Fruit fly (Drosophila melanogaster) whole organism, prepupa: ENCODE measurements around the gene Fuca.
A peak's percentile ranks its signal among the peaks of the same experiment; 100 is the strongest.

Experiments
- Blimp-1 ChIP-seq: fragments of 200-800 bp; sonication (Bioruptor generic); optimal IDR thresholded peaks from 3 replicates; lab custom pipeline; 2017; ENCODE audit warnings: missing biosample characterization, missing genetic modification characterization, mild to moderate bottlenecking, moderate library complexity, missing genetic modification reagents
- CG11762 ChIP-seq: fragments of 200-800 bp; sonication (Bioruptor generic); optimal IDR thresholded peaks from 3 replicates; lab custom pipeline; 2016; ENCODE audit warnings: missing biosample characterization, missing genetic modification characterization; ENCODE audit not compliant: insufficient read depth
- CG15336 ChIP-seq: fragments of 200-800 bp; sonication (Bioruptor generic); IDR thresholded peaks from 2 replicates; pipeline ENCODE4 v1.3.6; 2022; ENCODE audit warnings: missing biosample characterization, missing genetic modification characterization
- CG1621 ChIP-seq: fragments of 200-800 bp; sonication (Bioruptor generic); optimal IDR thresholded peaks from 3 replicates; lab custom pipeline; 2018; ENCODE audit warnings: missing biosample characterization, mild to moderate bottlenecking, missing genetic modification characterization
- CG16779 ChIP-seq: fragments of 200-800 bp; sonication (Bioruptor generic); optimal IDR thresholded peaks from 3 replicates; lab custom pipeline; 2017; ENCODE audit warnings: missing biosample characterization, mild to moderate bottlenecking, missing genetic modification characterization
- CG31627 ChIP-seq: fragments of 200-800 bp; sonication (Bioruptor generic); optimal IDR thresholded peaks from 3 replicates; lab custom pipeline; 2016; ENCODE audit warnings: missing biosample characterization, missing genetic modification characterization
- CG32006 ChIP-seq: fragments of 200-800 bp; sonication (Bioruptor generic); optimal IDR thresholded peaks from 3 replicates; lab custom pipeline; 2017; ENCODE audit warnings: missing biosample characterization, mild to moderate bottlenecking, missing genetic modification characterization
- CG34406 ChIP-seq: fragments of 200-800 bp; sonication (Bioruptor generic); optimal IDR thresholded peaks from 3 replicates; lab custom pipeline; 2016; ENCODE audit warnings: missing biosample characterization, missing genetic modification characterization
- CG4318 ChIP-seq: fragments of 200-800 bp; sonication (Bioruptor generic); optimal IDR thresholded peaks from 3 replicates; lab custom pipeline; 2017; ENCODE audit warnings: missing biosample characterization, mild to moderate bottlenecking, missing genetic modification characterization
- CG6276 ChIP-seq: fragments of 200-800 bp; sonication (Bioruptor generic); optimal IDR thresholded peaks from 2 replicates; lab custom pipeline; 2017; ENCODE audit warnings: missing biosample characterization, mild to moderate bottlenecking, missing genetic modification characterization
- CG6792 ChIP-seq: fragments of 200-800 bp; sonication (Bioruptor generic); optimal IDR thresholded peaks from 3 replicates; lab custom pipeline; 2016; ENCODE audit warnings: missing biosample characterization, missing genetic modification characterization
- CG6808 ChIP-seq: fragments of 200-800 bp; sonication (Bioruptor generic); optimal IDR thresholded peaks from 3 replicates; lab custom pipeline; 2017; ENCODE audit warnings: missing biosample characterization, missing genetic modification characterization, mild to moderate bottlenecking, moderate library complexity, missing genetic modification reagents
- CG6854 ChIP-seq: fragments of 200-800 bp; sonication (Bioruptor generic); optimal IDR thresholded peaks from 2 replicates; lab custom pipeline; 2017; ENCODE audit warnings: missing biosample characterization, mild to moderate bottlenecking, missing genetic modification characterization
- CG7368 ChIP-seq: fragments of 200-800 bp; sonication (Bioruptor generic); optimal IDR thresholded peaks from 3 replicates; lab custom pipeline; 2016; ENCODE audit warnings: missing biosample characterization, missing genetic modification characterization
- CG8119 ChIP-seq: fragments of 200-800 bp; sonication (Bioruptor generic); IDR thresholded peaks from 3 replicates; pipeline ENCODE4 v1.3.6; 2022; ENCODE audit warnings: missing biosample characterization, missing genetic modification characterization
- CG8632 ChIP-seq: fragments of 200-800 bp; sonication (Bioruptor generic); optimal IDR thresholded peaks from 3 replicates; lab custom pipeline; 2016; ENCODE audit warnings: missing biosample characterization, missing genetic modification characterization
- CG9139 ChIP-seq: fragments of 200-800 bp; sonication (Bioruptor generic); optimal IDR thresholded peaks from 3 replicates; lab custom pipeline; 2017; ENCODE audit warnings: missing biosample characterization, mild to moderate bottlenecking, missing genetic modification characterization
- Eip75B ChIP-seq: fragments of 200-800 bp; sonication (Bioruptor generic); optimal IDR thresholded peaks from 3 replicates; lab custom pipeline; 2016; ENCODE audit warnings: missing biosample characterization, missing genetic modification characterization
- Eip78C ChIP-seq: fragments of 200-800 bp; sonication (Bioruptor generic); peaks from one replicate; lab custom pipeline; 2016; ENCODE audit warnings: missing biosample characterization, missing genetic modification characterization
- Eip93F ChIP-seq: fragments of 200-800 bp; sonication (Bioruptor generic); optimal IDR thresholded peaks from 2 replicates; lab custom pipeline; 2016; ENCODE audit warnings: missing biosample characterization, mild to moderate bottlenecking, missing genetic modification characterization
- Ets96B ChIP-seq: fragments of 200-800 bp; optimal IDR thresholded peaks from 2 replicates; lab custom pipeline; 2019; ENCODE audit warnings: missing biosample characterization, mild to moderate bottlenecking, missing genetic modification characterization, moderate library complexity
- Hr38 ChIP-seq: sonication (Bioruptor generic); optimal IDR thresholded peaks from 2 replicates; lab custom pipeline; 2016; ENCODE audit warnings: missing biosample characterization, missing genetic modification characterization
- Hr4 ChIP-seq: fragments of 200-800 bp; sonication (Bioruptor generic); optimal IDR thresholded peaks from 3 replicates; lab custom pipeline; 2016; ENCODE audit warnings: missing biosample characterization, missing genetic modification characterization
- Lpt ChIP-seq: fragments of 200-800 bp; sonication (Bioruptor generic); optimal IDR thresholded peaks from 3 replicates; lab custom pipeline; 2016; ENCODE audit warnings: missing biosample characterization, missing genetic modification characterization
- Met ChIP-seq: fragments of 200-800 bp; sonication (Bioruptor generic); optimal IDR thresholded peaks from 3 replicates; lab custom pipeline; 2016; ENCODE audit warnings: missing biosample characterization, missing genetic modification characterization
- OdsH ChIP-seq: fragments of 200-800 bp; sonication (Bioruptor generic); optimal IDR thresholded peaks from 3 replicates; lab custom pipeline; 2016; ENCODE audit warnings: missing biosample characterization, missing genetic modification characterization
- Smox ChIP-seq: fragments of 200-800 bp; sonication (Bioruptor generic); optimal IDR thresholded peaks from 3 replicates; lab custom pipeline; 2016; ENCODE audit warnings: missing biosample characterization, missing genetic modification characterization
- Sox102F ChIP-seq: fragments of 200-800 bp; sonication (Bioruptor generic); optimal IDR thresholded peaks from 2 replicates; lab custom pipeline; 2016; ENCODE audit warnings: missing biosample characterization, mild to moderate bottlenecking, missing genetic modification characterization
- Sox14 ChIP-seq: fragments of 200-800 bp; sonication (Bioruptor generic); optimal IDR thresholded peaks from 3 replicates; lab custom pipeline; 2016; ENCODE audit warnings: missing biosample characterization, missing genetic modification characterization
- Sox15 ChIP-seq: fragments of 200-800 bp; sonication (Bioruptor generic); optimal IDR thresholded peaks from 3 replicates; lab custom pipeline; 2016; ENCODE audit warnings: missing biosample characterization, missing genetic modification characterization
- acj6 ChIP-seq: fragments of 200-800 bp; sonication (Bioruptor generic); optimal IDR thresholded peaks from 3 replicates; lab custom pipeline; 2016; ENCODE audit warnings: missing biosample characterization, missing genetic modification characterization
- dac ChIP-seq: fragments of 200-800 bp; sonication (Bioruptor generic); optimal IDR thresholded peaks from 2 replicates; lab custom pipeline; 2017; ENCODE audit warnings: missing biosample characterization, mild to moderate bottlenecking, missing genetic modification characterization
- dsx ChIP-seq: fragments of 200-800 bp; optimal IDR thresholded peaks from 3 replicates; lab custom pipeline; 2019; ENCODE audit warnings: missing biosample characterization, mild to moderate bottlenecking, missing genetic modification characterization, moderate library complexity; ENCODE audit not compliant: poor library complexity, severe bottlenecking
- eg ChIP-seq: fragments of 200-800 bp; sonication (Bioruptor generic); IDR thresholded peaks from 3 replicates; pipeline ENCODE4 v1.3.6; 2022; ENCODE audit warnings: missing biosample characterization, missing genetic modification characterization
- esn ChIP-seq: fragments of 200-800 bp; sonication (Bioruptor generic); optimal IDR thresholded peaks from 2 replicates; lab custom pipeline; 2016; ENCODE audit warnings: missing biosample characterization, mild to moderate bottlenecking, missing genetic modification characterization, moderate library complexity
- fd59A ChIP-seq: fragments of 200-800 bp; sonication (Bioruptor generic); optimal IDR thresholded peaks from 2 replicates; lab custom pipeline; 2017; ENCODE audit warnings: missing biosample characterization, mild to moderate bottlenecking, missing genetic modification characterization, missing genetic modification reagents
- fd85E ChIP-seq: fragments of 200-800 bp; sonication (Bioruptor generic); optimal IDR thresholded peaks from 3 replicates; lab custom pipeline; 2016; ENCODE audit warnings: missing biosample characterization, missing genetic modification characterization
- net ChIP-seq: fragments of 200-800 bp; sonication (Bioruptor generic); optimal IDR thresholded peaks from 3 replicates; lab custom pipeline; 2016; ENCODE audit warnings: missing biosample characterization, missing genetic modification characterization
- pdm3 ChIP-seq: fragments of 200-800 bp; sonication (Bioruptor generic); optimal IDR thresholded peaks from 3 replicates; lab custom pipeline; 2016; ENCODE audit warnings: missing biosample characterization, missing genetic modification characterization
- salr ChIP-seq, 2 experiments: fragments of 200-800 bp; sonication (Bioruptor generic); optimal IDR thresholded peaks; 3 replicates each; lab custom pipeline; 2016 to 2018; ENCODE audit warnings: missing biosample characterization in 2 of 2, missing genetic modification characterization in 2 of 2, mild to moderate bottlenecking in 1 of 2
- spab ChIP-seq: fragments of 200-800 bp; sonication (Bioruptor generic); optimal IDR thresholded peaks from 2 replicates; lab custom pipeline; 2017; ENCODE audit warnings: missing biosample characterization, mild to moderate bottlenecking, missing genetic modification characterization, missing genetic modification reagents
- ss ChIP-seq, 2 experiments: fragments of 200-800 bp; sonication (Bioruptor generic); optimal IDR thresholded peaks; 2 replicates in 1 of 2; 3 replicates in 1 of 2; lab custom pipeline; 2017 to 2018; ENCODE audit warnings: mild to moderate bottlenecking in 2 of 2, missing biosample characterization in 2 of 2, missing genetic modification characterization in 2 of 2, moderate library complexity in 1 of 2
- topi ChIP-seq: fragments of 200-800 bp; sonication (Bioruptor generic); optimal IDR thresholded peaks from 3 replicates; lab custom pipeline; 2016; ENCODE audit warnings: missing biosample characterization, missing genetic modification characterization

Gene Fuca

DNA sequence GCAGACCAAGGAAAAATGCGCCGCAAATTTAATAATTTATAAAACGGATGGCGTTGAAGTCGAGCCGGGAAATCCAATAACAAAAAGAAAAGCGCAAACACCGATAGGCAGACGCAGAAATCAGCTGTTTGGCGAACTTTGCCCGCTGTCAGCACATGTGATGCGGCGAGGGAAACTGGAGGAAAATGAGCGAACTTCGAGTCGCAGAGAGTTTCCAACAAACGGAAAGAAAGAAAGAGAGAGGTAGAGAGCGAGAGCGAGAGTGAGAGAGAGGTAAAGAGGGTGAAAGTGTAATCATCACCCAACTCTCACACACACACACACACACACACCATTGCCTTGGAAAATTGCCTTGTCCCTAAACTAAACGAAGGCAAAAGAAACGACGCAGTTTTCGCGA, 34.7 kb upstream of the Fuca start (continued):
- no peak for TF ChIP-seq Smox (GFP tag; lab: Kevin White, UChicago)
- TF ChIP-seq Lpt: peak; percentile 28
- peak; percentile 58; the same call in 1 of the 2 replicates for TF ChIP-seq CG15336 (GFP tag; lab: Robert Waterston, UW)
- peak; percentile 25 for TF ChIP-seq CG1621 (tag; lab: Kevin White, UChicago)
- TF ChIP-seq fd59A: no peak
- no peak for TF ChIP-seq Blimp-1 (GFP tag; lab: Kevin White, UChicago)
- TF ChIP-seq CG9139 (GFP tag; lab: Kevin White, UChicago): peak; percentile 83
- peak; percentile 65 for TF ChIP-seq spab

DNA sequence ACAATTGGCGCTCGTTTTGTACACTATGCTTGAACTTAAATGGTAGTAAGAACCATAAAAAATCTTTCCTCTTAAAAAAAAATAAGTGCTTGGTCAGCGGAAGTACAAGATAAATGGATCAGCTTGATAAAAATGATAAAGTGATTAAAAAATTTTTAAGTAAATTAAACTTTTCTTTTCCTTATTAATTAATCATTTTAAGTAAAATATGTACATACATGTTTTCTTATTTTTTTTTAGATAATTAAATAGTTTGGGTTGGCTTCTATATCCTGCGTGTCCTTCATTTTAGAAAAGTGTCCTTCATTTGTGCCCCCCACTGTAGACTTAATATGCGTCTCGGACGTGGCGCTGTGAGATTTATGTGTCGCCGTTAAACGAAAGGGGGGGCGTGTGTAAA, 34.1 kb upstream of the Fuca start:
- no peak for TF ChIP-seq CG6792 (GFP tag; lab: Kevin White, UChicago)
- TF ChIP-seq acj6 (GFP tag; lab: Kevin White, UChicago): peak; percentile 32
- peak; percentile 31 for TF ChIP-seq Hr4 (GFP tag; lab: Kevin White, UChicago)
- TF ChIP-seq CG8119 (GFP tag; lab: Robert Waterston, UW): peak; percentile 32; the same call in 2 of the 3 replicates
- TF ChIP-seq Ets96B (tag; lab: Kevin White, UChicago): no peak
- TF ChIP-seq OdsH: peak; percentile 24
- no peak for TF ChIP-seq Met (GFP tag; lab: Kevin White, UChicago)
- TF ChIP-seq CG4318 (GFP tag; lab: Kevin White, UChicago): peak; percentile 47
- no peak for TF ChIP-seq dsx (GFP tag; lab: Kevin White, UChicago)
- TF ChIP-seq pdm3 (GFP tag; lab: Kevin White, UChicago): peak; percentile 29
- TF ChIP-seq Eip78C (GFP tag; lab: Kevin White, UChicago): peak; percentile 60
- peak; percentile 55 for TF ChIP-seq CG15336 (GFP tag; lab: Robert Waterston, UW)
- TF ChIP-seq CG32006 (GFP tag; lab: Kevin White, UChicago): peak; percentile 62

DNA sequence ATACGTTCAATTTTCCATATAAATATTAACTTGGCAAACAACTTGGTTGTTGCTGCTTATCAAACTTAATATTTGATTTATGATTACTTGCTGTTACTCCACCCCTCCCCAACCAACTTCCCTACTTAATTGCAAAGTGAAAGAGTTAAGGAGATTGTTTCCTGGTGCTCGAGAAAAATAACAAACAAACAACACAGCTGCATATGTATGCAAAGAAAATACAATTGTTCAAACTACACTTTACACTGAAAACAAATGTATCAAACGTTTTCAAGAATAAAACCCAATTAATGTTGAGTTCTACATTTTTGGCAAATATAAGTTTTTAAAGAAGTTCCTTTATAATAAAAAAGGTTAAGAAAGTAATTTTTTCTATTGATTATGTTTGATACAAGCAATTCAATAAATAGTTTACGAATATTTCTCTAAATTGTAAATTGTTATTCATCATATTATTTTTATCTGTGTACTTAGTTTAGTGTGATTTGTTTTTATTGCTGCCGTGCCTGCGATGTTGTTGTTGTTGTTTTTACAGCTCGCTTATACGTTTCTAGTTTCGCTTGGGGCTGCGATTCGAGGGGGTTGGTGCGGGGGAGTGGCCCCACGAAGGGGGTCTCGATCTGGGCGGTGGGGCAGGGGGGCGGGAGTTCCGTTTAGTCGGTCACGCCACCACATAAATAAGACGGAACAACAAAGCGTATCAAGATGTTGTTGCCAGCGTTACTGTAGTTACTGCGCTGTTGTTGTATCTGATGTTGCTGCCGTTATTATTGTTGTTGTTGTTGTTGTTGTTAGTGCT, 33.3 kb upstream of the Fuca start:
- TF ChIP-seq fd59A (peak; percentile 27), salr (GFP tag; optimal IDR thresholded peaks at IDR 0.05; lab: Kevin White, UChicago) (peak; percentile 41 to 85), fd85E (GFP tag; lab: Kevin White, UChicago) (no peak), eg (GFP tag; lab: Robert Waterston, UW) (peak; percentile 82), CG4318 (GFP tag; lab: Kevin White, UChicago) (peak; percentile 67), CG8632 (peak; percentile 51), Eip93F (GFP tag; lab: Kevin White, UChicago) (no peak), Hr38 (GFP tag; lab: Kevin White, UChicago) (no peak), spab (peak; percentile 48), Eip75B (GFP tag; lab: Kevin White, UChicago) (peak; percentile 28), Sox14 (GFP tag; lab: Kevin White, UChicago) (no peak), CG6276 (GFP tag; lab: Kevin White, UChicago) (peak; percentile 63), CG7368 (GFP tag; lab: Kevin White, UChicago) (peak; percentile 17), CG9139 (GFP tag; lab: Kevin White, UChicago) (peak; percentile 40), Met (GFP tag; lab: Kevin White, UChicago) (no peak), Lpt (peak; percentile 68), Blimp-1 (GFP tag; lab: Kevin White, UChicago) (no peak), CG11762 (peak; percentile 33), CG16779 (no peak), CG6854 (GFP tag; lab: Kevin White, UChicago) (no peak), CG6792 (GFP tag; lab: Kevin White, UChicago) (no peak), CG15336 (GFP tag; lab: Robert Waterston, UW) (peak; percentile 91), dac (GFP tag; lab: Kevin White, UChicago) (no peak), ss (GFP tag; optimal IDR thresholded peaks at IDR 0.05; lab: Kevin White, UChicago) (peak; percentile 65 to 91), OdsH (peak; percentile 59), CG6808 (peak; percentile 54), CG32006 (GFP tag; lab: Kevin White, UChicago) (peak; percentile 81), esn (GFP tag; lab: Kevin White, UChicago) (no peak), topi (GFP tag; lab: Kevin White, UChicago) (no peak), Sox15 (GFP tag; lab: Kevin White, UChicago) (no peak), CG34406 (peak; percentile 43), CG31627 (GFP tag; lab: Kevin White, UChicago) (no peak), net (GFP tag; lab: Kevin White, UChicago) (peak; percentile 57), Sox102F (GFP tag; lab: Kevin White, UChicago) (no peak), dsx (GFP tag; lab: Kevin White, UChicago) (peak; percentile 60)
